Fruit fly (Drosophila melanogaster) whole organism, embryonic: ENCODE data around the gene CG5070.

Source experiments
- Bdp1 ChIP-seq: fragments of 200-800 bp; sonication (Bioruptor generic); optimal IDR thresholded peaks from 3 replicates; lab custom pipeline; 2016; ENCODE audit warnings: missing biosample characterization, missing genetic modification characterization
- CG10209 ChIP-seq: fragments of 200-800 bp; sonication (Bioruptor generic); optimal IDR thresholded peaks from 3 replicates; lab custom pipeline; 2017; ENCODE audit warnings: missing biosample characterization, mild to moderate bottlenecking, missing genetic modification characterization, missing genetic modification reagents
- CG10321 ChIP-seq: fragments of 200-800 bp; sonication (Bioruptor generic); IDR thresholded peaks from 2 replicates; pipeline ENCODE4 v1.3.6; 2022; ENCODE audit warnings: missing biosample characterization, missing genetic modification characterization
- CG11085 ChIP-seq: fragments of 200-800 bp; sonication (Bioruptor generic); IDR thresholded peaks from 2 replicates; pipeline ENCODE4 v1.3.6; 2022; ENCODE audit warnings: missing biosample characterization, missing genetic modification characterization
- CG13287 ChIP-seq: fragments of 200-800 bp; sonication (Bioruptor generic); IDR thresholded peaks from 2 replicates; pipeline ENCODE4 v1.3.6; 2022; ENCODE audit warnings: missing biosample characterization, missing genetic modification characterization; ENCODE audit not compliant: partially characterized antibody
- CG14667 ChIP-seq: fragments of 200-800 bp; sonication (Bioruptor generic); IDR thresholded peaks from 2 replicates; pipeline ENCODE4 v1.3.6; 2022; ENCODE audit warnings: missing biosample characterization, missing genetic modification characterization
- CG14710 ChIP-seq: fragments of 200-800 bp; sonication (Bioruptor generic); optimal IDR thresholded peaks from 3 replicates; lab custom pipeline; 2019; ENCODE audit warnings: missing biosample characterization, mild to moderate bottlenecking, missing genetic modification characterization, moderate library complexity
- CG15601 ChIP-seq: fragments of 200-800 bp; sonication (Bioruptor generic); optimal IDR thresholded peaks from 3 replicates; lab custom pipeline; 2019; ENCODE audit warnings: missing biosample characterization, mild to moderate bottlenecking, missing genetic modification characterization, moderate library complexity
- CG17361 ChIP-seq: fragments of 200-800 bp; sonication (Bioruptor generic); IDR thresholded peaks from 3 replicates; pipeline ENCODE4 v1.3.6; 2022; ENCODE audit warnings: missing biosample characterization, missing genetic modification characterization
- CG18262 ChIP-seq: fragments of 200-800 bp; optimal IDR thresholded peaks from 3 replicates; lab custom pipeline; 2019; ENCODE audit warnings: missing biosample characterization, mild to moderate bottlenecking, missing genetic modification characterization, moderate library complexity
- CG2889 ChIP-seq: fragments of 200-800 bp; sonication (Bioruptor generic); IDR thresholded peaks from 3 replicates; pipeline ENCODE4 v1.3.6; 2022; ENCODE audit warnings: missing biosample characterization, missing genetic modification characterization
- CG30403 ChIP-seq: fragments of 200-800 bp; sonication (Bioruptor generic); optimal IDR thresholded peaks from 3 replicates; lab custom pipeline; 2016; ENCODE audit warnings: missing biosample characterization, missing genetic modification characterization
- CG31224 ChIP-seq: fragments of 200-800 bp; sonication (Bioruptor generic); IDR thresholded peaks from 2 replicates; pipeline ENCODE4 v1.3.6; 2022; ENCODE audit warnings: missing biosample characterization, missing genetic modification characterization
- CG6683 ChIP-seq: fragments of 200-800 bp; sonication (Bioruptor generic); optimal IDR thresholded peaks from 2 replicates; lab custom pipeline; 2017; ENCODE audit warnings: missing biosample characterization, mild to moderate bottlenecking, missing genetic modification characterization, missing genetic modification reagents
- CG8765 ChIP-seq: fragments of 200-800 bp; sonication (Bioruptor generic); IDR thresholded peaks from 2 replicates; pipeline ENCODE4 v1.3.6; 2022; ENCODE audit warnings: missing biosample characterization, missing genetic modification characterization
- D19B ChIP-seq: fragments of 200-800 bp; sonication (Bioruptor generic); optimal IDR thresholded peaks from 2 replicates; lab custom pipeline; 2017; ENCODE audit warnings: missing biosample characterization, mild to moderate bottlenecking, missing genetic modification characterization
- Dbx ChIP-seq: fragments of 200-800 bp; sonication (Bioruptor generic); IDR thresholded peaks from 3 replicates; pipeline ENCODE4 v1.3.6; 2022; ENCODE audit warnings: missing biosample characterization, missing genetic modification characterization
- Drgx ChIP-seq: fragments of 200-800 bp; sonication (Bioruptor generic); IDR thresholded peaks from 2 replicates; pipeline ENCODE4 v1.3.6; 2022; ENCODE audit warnings: missing biosample characterization, missing genetic modification characterization
- E2f1 ChIP-seq: fragments of 200-800 bp; sonication (Bioruptor generic); IDR thresholded peaks from 2 replicates; pipeline ENCODE4 v1.3.6; 2022; ENCODE audit warnings: missing biosample characterization, missing genetic modification characterization
- Ets65A ChIP-seq: fragments of 200-800 bp; sonication (Bioruptor generic); peaks from one replicate; lab custom pipeline; 2016; ENCODE audit warnings: missing biosample characterization, missing genetic modification characterization
- Ets97D ChIP-seq: fragments of 200-800 bp; sonication (Bioruptor generic); optimal IDR thresholded peaks from 3 replicates; lab custom pipeline; 2016; ENCODE audit warnings: missing biosample characterization, missing genetic modification characterization
- Hey ChIP-seq: fragments of 200-800 bp; sonication (Bioruptor generic); optimal IDR thresholded peaks from 3 replicates; lab custom pipeline; 2018; ENCODE audit warnings: missing biosample characterization, mild to moderate bottlenecking, missing genetic modification characterization
- Hr51 ChIP-seq, 2 experiments: fragments of 200-800 bp; sonication (Bioruptor generic); optimal IDR thresholded peaks; 2 replicates in 1 of 2; 3 replicates in 1 of 2; lab custom pipeline; 2016 to 2018; ENCODE audit warnings: missing biosample characterization in 2 of 2, missing genetic modification characterization in 2 of 2, mild to moderate bottlenecking in 1 of 2, moderate library complexity in 1 of 2
- Nf-YB ChIP-seq: fragments of 200-800 bp; sonication (Bioruptor generic); optimal IDR thresholded peaks from 3 replicates; lab custom pipeline; 2019; ENCODE audit warnings: missing biosample characterization, mild to moderate bottlenecking, missing genetic modification characterization, moderate library complexity
- Ravus ChIP-seq: fragments of 200-800 bp; sonication (Bioruptor generic); IDR thresholded peaks from 2 replicates; pipeline ENCODE4 v1.3.6; 2022; ENCODE audit warnings: missing biosample characterization, missing genetic modification characterization
- Sry-δ ChIP-seq: fragments of 200-800 bp; sonication (Bioruptor generic); optimal IDR thresholded peaks from 2 replicates; lab custom pipeline; 2016; ENCODE audit warnings: missing biosample characterization, missing genetic modification characterization
- YL-1 ChIP-seq: fragments of 200-800 bp; sonication (Bioruptor generic); optimal IDR thresholded peaks from 3 replicates; lab custom pipeline; 2017; ENCODE audit warnings: missing biosample characterization, mild to moderate bottlenecking, missing genetic modification characterization
- abd-A ChIP-seq: fragments of 200-800 bp; sonication (Bioruptor generic); optimal IDR thresholded peaks from 3 replicates; lab custom pipeline; 2019; ENCODE audit warnings: missing biosample characterization, mild to moderate bottlenecking, missing genetic modification characterization, moderate library complexity
- bab2 ChIP-seq: fragments of 200-800 bp; sonication (Bioruptor generic); optimal IDR thresholded peaks from 2 replicates; lab custom pipeline; 2016; ENCODE audit warnings: missing biosample characterization, missing genetic modification characterization
- dan ChIP-seq: fragments of 200-800 bp; sonication (Bioruptor generic); IDR thresholded peaks from 2 replicates; pipeline ENCODE4 v1.3.6; 2022; ENCODE audit warnings: missing biosample characterization, missing genetic modification characterization
- fu2 ChIP-seq: fragments of 200-800 bp; sonication (Bioruptor generic); optimal IDR thresholded peaks from 2 replicates; lab custom pipeline; 2016; ENCODE audit warnings: missing biosample characterization, missing genetic modification characterization
- gem ChIP-seq: fragments of 200-800 bp; sonication (Bioruptor generic); optimal IDR thresholded peaks from 2 replicates; lab custom pipeline; 2019; ENCODE audit warnings: missing biosample characterization, mild to moderate bottlenecking, missing genetic modification characterization, moderate library complexity
- h ChIP-seq: fragments of >200 bp; optimal IDR thresholded peaks from 2 replicates; lab custom pipeline; 2017
- her ChIP-seq: fragments of 200-800 bp; sonication (Bioruptor generic); optimal IDR thresholded peaks from 2 replicates; lab custom pipeline; 2016; ENCODE audit warnings: missing biosample characterization, missing genetic modification characterization
- jigr1 ChIP-seq: fragments of 200-800 bp; sonication (Bioruptor generic); IDR thresholded peaks from 3 replicates; pipeline ENCODE4 v1.3.6; 2022; ENCODE audit warnings: missing biosample characterization, missing genetic modification characterization
- lilli ChIP-seq: fragments of 200-800 bp; sonication (Bioruptor generic); optimal IDR thresholded peaks from 3 replicates; lab custom pipeline; 2016; ENCODE audit warnings: missing biosample characterization, missing genetic modification characterization
- pan ChIP-seq, 4 experiments: fragments of >200 bp in 3 of 4; fragments of 200-800 bp in 1 of 4; sonication (Bioruptor generic) in 1 of 4; optimal IDR thresholded peaks in 3 of 4; IDR thresholded peaks in 1 of 4; 2 replicates each; pipeline versions ENCODE4 v1.3.6 to Lab custom; 2017 to 2022; ENCODE audit warnings: missing biosample characterization in 2 of 4, missing genetic modification characterization in 2 of 4, mixed read lengths in 1 of 4
- pros ChIP-seq: fragments of 200-800 bp; sonication (Bioruptor generic); optimal IDR thresholded peaks from 3 replicates; lab custom pipeline; 2019; ENCODE audit warnings: missing biosample characterization, mild to moderate bottlenecking, missing genetic modification characterization, moderate library complexity
- ranshi ChIP-seq: fragments of 200-800 bp; sonication (Bioruptor generic); IDR thresholded peaks from 2 replicates; pipeline ENCODE4 v1.3.6; 2022; ENCODE audit warnings: missing biosample characterization, missing genetic modification characterization
- repo ChIP-seq: fragments of 200-800 bp; sonication (Bioruptor generic); optimal IDR thresholded peaks from 2 replicates; lab custom pipeline; 2016; ENCODE audit warnings: missing biosample characterization, missing genetic modification characterization
- so ChIP-seq: fragments of 200-800 bp; sonication (Bioruptor generic); IDR thresholded peaks from 3 replicates; pipeline ENCODE4 v1.3.6; 2022; ENCODE audit warnings: missing biosample characterization, missing genetic modification characterization
- sr ChIP-seq: fragments of 200-800 bp; sonication (Bioruptor generic); IDR thresholded peaks from 3 replicates; pipeline ENCODE4 v1.3.6; 2022; ENCODE audit warnings: missing biosample characterization, missing genetic modification characterization
- tx ChIP-seq: fragments of 200-800 bp; sonication (Bioruptor generic); optimal IDR thresholded peaks from 2 replicates; lab custom pipeline; 2016; ENCODE audit warnings: missing biosample characterization, missing genetic modification characterization
- zen ChIP-seq: fragments of 200-800 bp; sonication (Bioruptor generic); optimal IDR thresholded peaks from 3 replicates; lab custom pipeline; 2018; ENCODE audit warnings: missing biosample characterization, mild to moderate bottlenecking, missing genetic modification characterization, moderate library complexity
- zen2 ChIP-seq: fragments of 200-800 bp; sonication (Bioruptor generic); IDR thresholded peaks from 3 replicates; pipeline ENCODE4 v1.3.6; 2022; ENCODE audit warnings: missing biosample characterization, missing genetic modification characterization; ENCODE audit not compliant: partially characterized antibody

The CG5070 gene

dm6 chrX:17237421-17237820 lies 34.5 kb downstream of the CG5070 start (continued):
- TF ChIP-seq CG2889 (no peak), CG14667 (GFP tag; lab: Robert Waterston, UW) (no peak), E2f1 (GFP tag; lab: Robert Waterston, UW) (0 out of 2 replicates have a peak, but pooled peaks have one; percentile 15), CG10209 (GFP tag; lab: Kevin White, UChicago) (no peak), zen (tag; lab: Kevin White, UChicago) (peak; percentile 17), lilli (no peak), CG10321 (GFP tag; lab: Robert Waterston, UW) (no peak), Ets97D (GFP tag; lab: Kevin White, UChicago) (no peak), CG13287 (GFP tag; lab: Robert Waterston, UW) (no peak), her (no peak), Bdp1 (GFP tag; lab: Kevin White, UChicago) (no peak), fu2 (GFP tag; lab: Kevin White, UChicago) (no peak), YL-1 (no peak), CG15601 (tag; lab: Kevin White, UChicago) (no peak), Drgx (peak; percentile 65), Hr51 (GFP tag; optimal IDR thresholded peaks at IDR 0.05; lab: Kevin White, UChicago) (peak in 1 of 2 experiments; percentile 63), abd-A (tag; lab: Kevin White, UChicago) (no peak), Ravus (no peak), dan (GFP tag; lab: Robert Waterston, UW) (no peak), CG31224 (no peak), tx (no peak), ranshi (GFP tag; lab: Robert Waterston, UW) (no peak), D19B (no peak), pros (GFP tag; lab: Kevin White, UChicago) (no peak), CG30403 (GFP tag; lab: Kevin White, UChicago) (no peak), Sry-δ (GFP tag; lab: Kevin White, UChicago) (no peak), CG14710 (tag; lab: Kevin White, UChicago) (peak; percentile 14), CG8765 (GFP tag; lab: Robert Waterston, UW) (no peak), bab2 (no peak), Hey (tag; lab: Kevin White, UChicago) (no peak), CG18262 (tag; lab: Kevin White, UChicago) (peak; percentile 41), Ets65A (GFP tag; lab: Kevin White, UChicago) (peak; percentile 41), pan (optimal IDR thresholded peaks at IDR 0.05; lab: Kevin White, UChicago) (no peak), pan (GFP tag; optimal IDR thresholded peaks at IDR 0.05 in 1 of 2, IDR thresholded peaks at IDR 0.05 in 1 of 2) (peak in 1 of 2 experiments; percentile 20), repo (GFP tag; lab: Kevin White, UChicago) (no peak), CG11085 (GFP tag; lab: Robert Waterston, UW) (no peak), jigr1 (GFP tag; lab: Robert Waterston, UW) (no peak), CG17361 (0 out of 3 replicates have a peak, but pooled peaks have one; percentile 46), Dbx (GFP tag; lab: Robert Waterston, UW) (no peak), h (lab: Kevin White, UChicago) (no peak), Nf-YB (GFP tag; lab: Kevin White, UChicago) (no peak), zen2 (GFP tag; lab: Robert Waterston, UW) (no peak), CG6683 (GFP tag; lab: Kevin White, UChicago) (no peak), sr (GFP tag; lab: Robert Waterston, UW) (no peak), gem (tag; lab: Kevin White, UChicago) (peak; percentile 67), so (GFP tag; lab: Robert Waterston, UW) (no peak)
- TF ChIP-seq, all 482 proteins: peak for 57
